Worm (Caenorhabditis elegans) whole organism, mixed stage, embryonic: ENCODE measurements around the gene sri-65.

Experiments used
- M03D4.4 ChIP-seq: sonication (generic microtip); optimal IDR thresholded peaks from 2 replicates; lab custom pipeline; 2017; ENCODE audit warnings: mild to moderate bottlenecking, missing genetic modification characterization, missing compliant biosample characterization
- bed-3 ChIP-seq: fragments of 200-800 bp; sonication (Bioruptor generic); optimal IDR thresholded peaks from 3 replicates; lab custom pipeline; 2018; ENCODE audit warnings: mild to moderate bottlenecking, missing genetic modification characterization, moderate library complexity, missing compliant biosample characterization
- ceh-43 ChIP-seq: fragments of 200-800 bp; sonication (Bioruptor generic); optimal IDR thresholded peaks from 2 replicates; lab custom pipeline; 2018; ENCODE audit warnings: mild to moderate bottlenecking, missing genetic modification characterization, moderate library complexity, missing compliant biosample characterization
- ceh-83 ChIP-seq: fragments of 200-800 bp; sonication (Bioruptor generic); optimal IDR thresholded peaks from 2 replicates; lab custom pipeline; 2018; ENCODE audit warnings: mild to moderate bottlenecking, missing genetic modification characterization, missing compliant biosample characterization
- cnd-1 ChIP-seq: fragments of 200-800 bp; sonication (Bioruptor generic); optimal IDR thresholded peaks from 2 replicates; lab custom pipeline; 2018; ENCODE audit warnings: mild to moderate bottlenecking, missing genetic modification characterization, missing compliant biosample characterization
- drap-1 ChIP-seq: fragments of 200-800 bp; sonication (Bioruptor generic); optimal IDR thresholded peaks from 3 replicates; lab custom pipeline; 2018; ENCODE audit warnings: mild to moderate bottlenecking, missing genetic modification characterization, missing compliant biosample characterization
- elt-1 ChIP-seq: sonication (generic microtip); optimal IDR thresholded peaks from 2 replicates; lab custom pipeline; 2017; ENCODE audit warnings: missing genetic modification characterization, mild to moderate bottlenecking, missing compliant biosample characterization, antibody characterized with exemption, moderate library complexity, borderline replicate concordance; ENCODE audit not compliant: insufficient read depth
- elt-3 ChIP-seq: fragments of 150-350 bp; optimal IDR thresholded peaks from 2 replicates; lab custom pipeline; 2014; ENCODE audit warnings: missing biosample characterization, missing genetic modification characterization
- ham-2 ChIP-seq: fragments of 200-800 bp; sonication (Bioruptor generic); optimal IDR thresholded peaks from 2 replicates; lab custom pipeline; 2018; ENCODE audit warnings: mild to moderate bottlenecking, missing genetic modification characterization, missing compliant biosample characterization
- hlh-1 ChIP-seq: fragments of 150-350 bp; optimal IDR thresholded peaks from 2 replicates; lab custom pipeline; 2014; ENCODE audit warnings: missing biosample characterization, missing genetic modification reagents, missing genetic modification characterization
- lin-13 ChIP-seq: fragments of 150-350 bp; optimal IDR thresholded peaks from 2 replicates; lab custom pipeline; 2014; ENCODE audit warnings: missing biosample characterization, missing genetic modification characterization
- lin-32 ChIP-seq: fragments of 200-800 bp; sonication (Bioruptor generic); optimal IDR thresholded peaks from 2 replicates; lab custom pipeline; 2018; ENCODE audit warnings: mild to moderate bottlenecking, missing genetic modification characterization, missing compliant biosample characterization
- lsy-2 ChIP-seq: fragments of 150-350 bp; optimal IDR thresholded peaks from 2 replicates; lab custom pipeline; 2014; ENCODE audit warnings: missing biosample characterization, missing genetic modification characterization
- mab-5 ChIP-seq: fragments of 150-350 bp; optimal IDR thresholded peaks from 2 replicates; lab custom pipeline; 2014; ENCODE audit warnings: missing biosample characterization, missing genetic modification characterization
- mep-1 ChIP-seq: fragments of 150-350 bp; optimal IDR thresholded peaks from 2 replicates; lab custom pipeline; 2017; ENCODE audit warnings: missing biosample characterization, missing genetic modification reagents, missing genetic modification characterization, inconsistent platforms
- mls-2 ChIP-seq: sonication (generic microtip); optimal IDR thresholded peaks from 2 replicates; lab custom pipeline; 2016; ENCODE audit warnings: mild to moderate bottlenecking, missing genetic modification characterization, moderate library complexity, missing compliant biosample characterization
- nhr-12 ChIP-seq: fragments of 150-350 bp; optimal IDR thresholded peaks from 2 replicates; lab custom pipeline; 2014; ENCODE audit warnings: missing biosample characterization, missing genetic modification characterization
- nhr-2 ChIP-seq: fragments of 150-350 bp; optimal IDR thresholded peaks from 2 replicates; lab custom pipeline; 2014; ENCODE audit warnings: missing biosample characterization, missing genetic modification characterization
- nhr-28 ChIP-seq: fragments of 150-350 bp; optimal IDR thresholded peaks from 2 replicates; lab custom pipeline; 2014; ENCODE audit warnings: missing biosample characterization, missing genetic modification characterization
- nhr-76 ChIP-seq: sonication (generic microtip); optimal IDR thresholded peaks from 2 replicates; lab custom pipeline; 2017; ENCODE audit warnings: missing biosample characterization, missing genetic modification characterization
- sem-2 ChIP-seq: fragments of 200-800 bp; sonication (Bioruptor generic); optimal IDR thresholded peaks from 2 replicates; lab custom pipeline; 2018; ENCODE audit warnings: mild to moderate bottlenecking, missing genetic modification characterization, missing compliant biosample characterization
- snpc-4 ChIP-seq: fragments of 150-350 bp; optimal IDR thresholded peaks from 2 replicates; lab custom pipeline; 2014; ENCODE audit warnings: missing biosample characterization, missing genetic modification characterization
- sptf-1 ChIP-seq: sonication (generic microtip); optimal IDR thresholded peaks from 2 replicates; lab custom pipeline; 2017; ENCODE audit warnings: mild to moderate bottlenecking, missing genetic modification characterization, moderate library complexity, missing compliant biosample characterization
- tbx-8 ChIP-seq: fragments of 200-800 bp; sonication (Bioruptor generic); optimal IDR thresholded peaks from 2 replicates; lab custom pipeline; 2018; ENCODE audit warnings: mild to moderate bottlenecking, missing genetic modification characterization, moderate library complexity, missing compliant biosample characterization
- unc-120 ChIP-seq: sonication (generic microtip); optimal IDR thresholded peaks from 2 replicates; lab custom pipeline; 2017; ENCODE audit warnings: missing genetic modification characterization, missing compliant biosample characterization; ENCODE audit not compliant: poor library complexity, severe bottlenecking
- unc-39 ChIP-seq: fragments of 150-350 bp; optimal IDR thresholded peaks from 2 replicates; lab custom pipeline; 2014; ENCODE audit warnings: missing biosample characterization, missing genetic modification characterization
- unc-62 ChIP-seq: fragments of 150-350 bp; optimal IDR thresholded peaks from 2 replicates; lab custom pipeline; 2014; ENCODE audit warnings: missing biosample characterization, missing genetic modification reagents, missing genetic modification characterization
- zip-8 ChIP-seq: fragments of 150-350 bp; optimal IDR thresholded peaks from 2 replicates; lab custom pipeline; 2014; ENCODE audit warnings: missing biosample characterization, missing genetic modification characterization
- ztf-11 ChIP-seq: fragments of 150-350 bp; optimal IDR thresholded peaks from 2 replicates; lab custom pipeline; 2014; ENCODE audit warnings: missing biosample characterization, missing genetic modification characterization

Gene sri-65

ce11 chrV:16388268-16388667, at the start of gene sri-65:
TSS of gene sri-65 (minus strand) at chrV:16388368.
- TF ChIP-seq drap-1 (GFP tag; lab: Kevin White, UChicago) (no peak), unc-120 (tag; lab: Kevin White, UChicago) (no peak), snpc-4 (no peak), tbx-8 (GFP tag; lab: Kevin White, UChicago) (no peak), zip-8 (tag; lab: Kevin White, UChicago) (no peak), elt-1 (no peak)

- TF ChIP-seq ceh-83 (GFP tag; lab: Kevin White, UChicago) (no peak), unc-39 (tag; lab: Kevin White, UChicago) (no peak), nhr-28 (tag; lab: Kevin White, UChicago) (no peak), drap-1 (GFP tag; lab: Kevin White, UChicago) (no peak), hlh-1 (tag; lab: Kevin White, UChicago) (no peak), unc-120 (tag; lab: Kevin White, UChicago) (no peak), mep-1 (tag; lab: Kevin White, UChicago) (no peak), snpc-4 (no peak)
These were observed 49.4 kb upstream of the sri-65 start, which contains the start of gene F26D2.15 for ce11 chrV:16437546-16437945. TSS of gene F26D2.15 (plus strand) at chrV:16437846.

ce11 chrV:16435510-16435909, 47.3 kb upstream of the sri-65 start, which contains the start of the genes F26D2.13 and F26D2.14:
TSS of gene F26D2.13 (minus strand) at chrV:16435610.
TSS of gene F26D2.14 (plus strand) at chrV:16435855.
- no peak for TF ChIP-seq tbx-8 (GFP tag; lab: Kevin White, UChicago)
- TF ChIP-seq bed-3 (GFP tag; lab: Kevin White, UChicago), result no peak
- no peak for TF ChIP-seq ztf-11 (tag; lab: Kevin White, UChicago)
- no peak for TF ChIP-seq zip-8 (tag; lab: Kevin White, UChicago)
- TF ChIP-seq elt-3 (tag; lab: Kevin White, UChicago), result no peak
- no peak for TF ChIP-seq lin-32 (GFP tag; lab: Kevin White, UChicago)
- TF ChIP-seq sptf-1 (tag; lab: Kevin White, UChicago), result no peak
- no peak for TF ChIP-seq sem-2 (GFP tag; lab: Kevin White, UChicago)
- no peak for TF ChIP-seq nhr-28 (tag; lab: Kevin White, UChicago)
- no peak for TF ChIP-seq nhr-2
- TF ChIP-seq mab-5, result no peak
- no peak for TF ChIP-seq mls-2
- TF ChIP-seq ham-2 (GFP tag; lab: Kevin White, UChicago), result no peak
- no peak for TF ChIP-seq nhr-12

DNA sequence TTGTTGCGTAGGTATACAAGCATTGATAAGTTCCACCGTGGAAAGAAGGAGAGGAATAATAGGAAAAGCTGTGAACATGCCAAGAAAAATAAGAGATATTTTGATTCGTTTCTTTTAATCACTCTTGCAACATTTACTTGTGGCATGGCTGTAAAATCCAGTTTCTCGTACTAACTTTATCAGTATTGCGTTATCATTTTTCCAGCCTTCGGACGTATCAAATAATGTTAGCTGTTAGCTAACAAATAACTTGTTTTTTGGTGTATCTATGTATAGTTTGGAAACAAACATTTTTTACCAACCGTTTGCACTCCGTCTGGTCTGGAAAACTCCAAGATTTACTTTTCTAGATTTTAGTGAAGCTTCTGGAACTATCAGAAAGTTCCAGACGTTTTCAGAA, 45.3 kb upstream of the sri-65 start, which contains the start of gene clec-234:
Gene clec-234 (minus strand): TSS at position 101 of the 400 bp plus-strand sequence.
- TF ChIP-seq bed-3 (GFP tag; lab: Kevin White, UChicago) (no peak), lin-32 (GFP tag; lab: Kevin White, UChicago) (no peak), cnd-1 (no peak), unc-120 (tag; lab: Kevin White, UChicago) (no peak), M03D4.4 (no peak), ceh-43 (no peak), hlh-1 (tag; lab: Kevin White, UChicago) (no peak), drap-1 (GFP tag; lab: Kevin White, UChicago) (no peak), mep-1 (tag; lab: Kevin White, UChicago) (no peak), sem-2 (GFP tag; lab: Kevin White, UChicago) (no peak), ceh-83 (GFP tag; lab: Kevin White, UChicago) (no peak), lsy-2 (tag; lab: Kevin White, UChicago) (no peak), ztf-11 (tag; lab: Kevin White, UChicago) (no peak), unc-62 (GFP tag; lab: Kevin White, UChicago) (no peak), nhr-12 (no peak), sptf-1 (tag; lab: Kevin White, UChicago) (no peak), mab-5 (no peak)

- TF ChIP-seq nhr-28 (tag; lab: Kevin White, UChicago), result no peak
- TF ChIP-seq ztf-11 (tag; lab: Kevin White, UChicago), result no peak
- no peak for TF ChIP-seq unc-62 (GFP tag; lab: Kevin White, UChicago)
- no peak for TF ChIP-seq nhr-76 (tag; lab: Kevin White, UChicago)
- TF ChIP-seq tbx-8 (GFP tag; lab: Kevin White, UChicago), result no peak
- TF ChIP-seq mab-5, result no peak
- no peak for TF ChIP-seq zip-8 (tag; lab: Kevin White, UChicago)
- TF ChIP-seq lin-13 (tag; lab: Kevin White, UChicago), result no peak
- no peak for TF ChIP-seq mls-2
- no peak for TF ChIP-seq cnd-1
- no peak for TF ChIP-seq unc-120 (tag; lab: Kevin White, UChicago)
These were observed 41.8 kb upstream of the sri-65 start, which contains the start of gene str-73 for ce11 chrV:16429940-16430339. TSS of gene str-73 (plus strand) at chrV:16430240.
